Worm (Caenorhabditis elegans): Measurements from ENCODE around the gene C33A11.2.

Gene C33A11.2

DNA sequence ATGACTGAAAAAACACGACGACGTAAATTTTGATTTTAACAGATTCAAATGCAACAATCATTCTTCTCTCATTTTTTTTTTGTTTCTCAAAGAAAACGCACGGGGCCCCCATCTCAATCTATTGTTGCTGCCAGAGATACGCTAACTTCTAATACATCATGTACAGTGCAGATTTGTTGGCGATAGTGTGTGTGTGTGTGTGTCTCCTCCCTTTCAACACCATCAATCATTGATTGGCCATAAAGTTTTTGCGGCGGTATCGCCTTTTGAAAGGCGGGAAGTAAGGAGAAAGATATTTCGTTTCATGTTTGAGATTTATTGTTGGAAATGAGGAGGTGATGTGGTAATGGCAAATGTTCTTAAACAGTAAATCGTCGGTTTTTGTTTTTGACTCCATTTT, 38.6 kb upstream of the C33A11.2 start (continued):
- TF ChIP-seq nhr-129 (tag; optimal IDR thresholded peaks at IDR 0.05) (no peak), snpc-4 (tag; optimal IDR thresholded peaks at IDR 0.05) (no peak), egl-27 (tag; optimal IDR thresholded peaks at IDR 0.05) (no peak), nhr-23 (tag; optimal IDR thresholded peaks at IDR 0.05) (peak; percentile 10), skn-1 (tag; optimal IDR thresholded peaks at IDR 0.05) (no peak), aly-2 (tag; optimal IDR thresholded peaks at IDR 0.05) (no peak), ZK546.5 (tag; optimal IDR thresholded peaks at IDR 0.05) (no peak), elt-1 (tag; optimal IDR thresholded peaks at IDR 0.05) (no peak), fos-1 (tag; optimal IDR thresholded peaks at IDR 0.05) (no peak), peb-1 (tag; optimal IDR thresholded peaks at IDR 0.05) (no peak), C34F6.9 (tag; optimal IDR thresholded peaks at IDR 0.05) (no peak), mdl-1 (tag; optimal IDR thresholded peaks at IDR 0.05) (no peak), ceh-82 (tag; optimal IDR thresholded peaks at IDR 0.05) (no peak), F13H6.1 (tag; optimal IDR thresholded peaks at IDR 0.05) (no peak), nhr-25 (tag; optimal IDR thresholded peaks at IDR 0.05) (peak; percentile 81), lsy-2 (tag; optimal IDR thresholded peaks at IDR 0.05) (no peak), elt-3 (tag; optimal IDR thresholded peaks at IDR 0.05) (no peak), nhr-237 (tag; optimal IDR thresholded peaks at IDR 0.05) (no peak), nhr-77 (tag; optimal IDR thresholded peaks at IDR 0.05) (no peak), mab-5 (tag; optimal IDR thresholded peaks at IDR 0.05) (no peak), ceh-16 (tag; optimal IDR thresholded peaks at IDR 0.05) (peak; percentile 78), lin-39 (tag; optimal IDR thresholded peaks at IDR 0.05) (no peak)

DNA sequence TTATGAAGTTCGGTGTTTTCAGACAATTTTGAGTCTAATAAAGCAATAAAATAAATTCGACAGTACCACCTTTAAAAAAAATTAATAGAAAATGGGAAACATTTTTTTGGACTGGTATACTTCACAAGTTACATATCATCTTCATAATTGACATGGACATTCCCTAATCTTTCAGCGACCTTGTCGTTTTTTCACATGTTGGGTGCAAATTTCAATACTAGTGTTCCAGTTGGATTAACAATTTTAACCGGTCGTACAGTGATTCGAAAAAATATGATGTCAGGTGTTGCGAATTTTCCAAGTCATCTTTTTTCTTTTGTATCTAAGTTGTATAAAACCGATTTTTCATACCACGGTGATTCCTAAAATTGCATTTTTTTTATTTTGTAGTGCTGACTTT, 37.4 kb upstream of the C33A11.2 start:
- TF ChIP-seq ceh-16 (tag; optimal IDR thresholded peaks at IDR 0.05) (no peak), peb-1 (tag; optimal IDR thresholded peaks at IDR 0.05) (no peak), nhr-237 (tag; optimal IDR thresholded peaks at IDR 0.05) (no peak), mbf-1 (tag; optimal IDR thresholded peaks at IDR 0.05) (no peak), snpc-4 (tag; optimal IDR thresholded peaks at IDR 0.05) (no peak), ama-1 (optimal IDR thresholded peaks at IDR 0.05) (no peak), elt-1 (tag; optimal IDR thresholded peaks at IDR 0.05) (no peak), lin-13 (GFP tag; optimal IDR thresholded peaks at IDR 0.05) (no peak), nhr-77 (tag; optimal IDR thresholded peaks at IDR 0.05) (no peak), lsy-2 (tag; optimal IDR thresholded peaks at IDR 0.05) (no peak), mdl-1 (tag; optimal IDR thresholded peaks at IDR 0.05) (no peak), unc-62 (GFP tag; optimal IDR thresholded peaks at IDR 0.05) (no peak), nhr-12 (tag; optimal IDR thresholded peaks at IDR 0.05) (no peak)

DNA sequence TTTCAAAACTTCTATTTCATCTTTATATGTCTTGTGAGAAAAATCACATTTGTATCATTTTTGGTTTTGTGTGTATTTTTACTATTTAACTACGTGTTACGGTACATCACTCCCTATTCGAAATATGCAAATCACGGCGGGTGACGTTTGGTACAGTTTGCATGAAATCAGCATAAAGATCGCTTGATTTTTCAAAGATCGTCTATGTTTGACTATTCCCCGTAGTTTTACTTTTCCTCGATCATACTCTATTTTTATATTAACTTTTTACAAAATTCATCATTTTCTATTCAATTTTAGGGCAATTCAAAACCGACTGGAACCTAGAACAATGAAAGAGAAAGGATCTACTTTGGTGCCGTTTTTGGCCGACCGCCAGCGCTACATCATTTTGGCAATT, 35.1 kb upstream of the C33A11.2 start, which contains the start of gene Y15E3A.4:
TSS of gene Y15E3A.4 (plus strand) at position 301 of the 400 bp plus-strand sequence.
- TF ChIP-seq aly-2 (tag; optimal IDR thresholded peaks at IDR 0.05) (no peak), lin-39 (tag; optimal IDR thresholded peaks at IDR 0.05) (no peak), mab-5 (tag; optimal IDR thresholded peaks at IDR 0.05) (no peak), ZK546.5 (tag; optimal IDR thresholded peaks at IDR 0.05) (no peak), nhr-11 (tag; optimal IDR thresholded peaks at IDR 0.05) (no peak), nhr-237 (tag; optimal IDR thresholded peaks at IDR 0.05) (no peak), mdl-1 (tag; optimal IDR thresholded peaks at IDR 0.05) (no peak), nhr-10 (tag; optimal IDR thresholded peaks at IDR 0.05) (no peak), skn-1 (tag; optimal IDR thresholded peaks at IDR 0.05) (no peak), unc-55 (GFP tag; optimal IDR thresholded peaks at IDR 0.05) (no peak), elt-3 (tag; optimal IDR thresholded peaks at IDR 0.05) (no peak), nhr-23 (tag; optimal IDR thresholded peaks at IDR 0.05) (no peak), ztf-11 (tag; optimal IDR thresholded peaks at IDR 0.05) (no peak), sma-3 (GFP tag; optimal IDR thresholded peaks at IDR 0.05) (no peak), nhr-12 (tag; optimal IDR thresholded peaks at IDR 0.05) (no peak)

DNA sequence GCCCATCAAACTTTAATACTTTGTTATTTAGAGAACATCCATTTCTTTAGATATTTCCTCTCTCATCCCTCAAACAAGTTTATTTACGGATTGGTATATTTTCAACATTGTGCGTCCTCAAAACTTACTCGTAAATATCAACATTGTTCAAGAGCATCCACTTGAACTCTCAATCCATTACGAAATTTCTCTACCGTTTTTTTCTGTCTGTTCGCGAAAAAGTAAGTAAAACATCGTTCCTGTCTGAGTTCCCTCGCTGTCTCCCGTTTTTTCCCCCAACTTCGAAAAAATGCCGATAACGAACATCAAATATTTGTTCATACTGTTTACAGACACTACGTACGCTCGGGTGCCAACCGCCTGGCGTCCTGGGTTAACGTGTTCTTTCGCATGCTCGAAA, 30.9 kb upstream of the C33A11.2 start:
- TF ChIP-seq sma-9 (GFP tag; optimal IDR thresholded peaks at IDR 0.05) (peak; percentile 60), sma-9 (tag; optimal IDR thresholded peaks at IDR 0.05) (no peak), nhr-129 (tag; optimal IDR thresholded peaks at IDR 0.05) (peak; percentile 13), nhr-6 (tag; optimal IDR thresholded peaks at IDR 0.05) (no peak), unc-55 (GFP tag; optimal IDR thresholded peaks at IDR 0.05) (no peak), nhr-77 (tag; optimal IDR thresholded peaks at IDR 0.05) (no peak)

DNA sequence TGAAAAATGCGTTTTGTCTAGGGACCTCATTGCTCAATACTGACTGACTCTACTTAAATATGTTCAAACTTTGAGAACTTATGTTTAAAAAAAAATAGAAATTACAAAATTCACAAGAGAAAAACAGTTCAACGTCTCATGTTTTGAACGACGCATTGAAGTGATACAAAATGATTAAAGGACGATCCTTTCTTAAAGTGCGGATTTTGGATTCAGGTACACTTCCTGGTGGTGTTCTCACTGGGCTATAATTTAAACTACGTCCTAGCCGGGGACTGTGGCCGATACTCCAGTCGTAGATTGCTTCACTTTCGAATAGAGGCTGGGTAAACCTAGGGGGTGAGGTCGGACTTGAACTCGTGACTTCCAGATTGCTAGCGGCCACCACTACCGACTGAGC, 30.2 kb upstream of the C33A11.2 start:
- TF ChIP-seq unc-62 (GFP tag; optimal IDR thresholded peaks at IDR 0.05) (no peak), nhr-237 (tag; optimal IDR thresholded peaks at IDR 0.05) (no peak), ceh-82 (tag; optimal IDR thresholded peaks at IDR 0.05) (no peak), Y55F3AM.14 (GFP tag; optimal IDR thresholded peaks at IDR 0.05) (no peak), dmd-4 (tag; optimal IDR thresholded peaks at IDR 0.05) (no peak), lin-13 (GFP tag; optimal IDR thresholded peaks at IDR 0.05) (no peak), nhr-6 (tag; optimal IDR thresholded peaks at IDR 0.05) (no peak), mab-5 (tag; optimal IDR thresholded peaks at IDR 0.05) (no peak), mbf-1 (tag; optimal IDR thresholded peaks at IDR 0.05) (no peak), alr-1 (tag; optimal IDR thresholded peaks at IDR 0.05) (no peak), nhr-129 (tag; optimal IDR thresholded peaks at IDR 0.05) (no peak)

All from whole organism, L2 larva.